Fruit fly (Drosophila melanogaster) whole organism, embryonic: ENCODE measurements around the gene CG32055.

ENCODE experiments used
- B-H1 ChIP-seq: fragments of 200-800 bp; sonication (Bioruptor generic); IDR thresholded peaks from 3 replicates; pipeline ENCODE4 v1.3.6; 2022; ENCODE audit warnings: missing biosample characterization, missing genetic modification characterization
- B-H2 ChIP-seq: fragments of 200-800 bp; sonication (Bioruptor generic); optimal IDR thresholded peaks from 2 replicates; lab custom pipeline; 2018; ENCODE audit warnings: missing biosample characterization, mild to moderate bottlenecking, missing genetic modification characterization
- CG10267 ChIP-seq: fragments of 200-800 bp; sonication (Bioruptor generic); optimal IDR thresholded peaks from 2 replicates; lab custom pipeline; 2018; ENCODE audit warnings: missing biosample characterization, mild to moderate bottlenecking, missing genetic modification characterization, moderate library complexity
- CG10565 ChIP-seq: fragments of 200-800 bp; sonication (Bioruptor generic); optimal IDR thresholded peaks from 3 replicates; lab custom pipeline; 2016; ENCODE audit warnings: missing biosample characterization, mild to moderate bottlenecking, missing genetic modification characterization
- CG13296 ChIP-seq: fragments of 200-800 bp; sonication (Bioruptor generic); optimal IDR thresholded peaks from 3 replicates; lab custom pipeline; 2018; ENCODE audit warnings: missing biosample characterization, mild to moderate bottlenecking, missing genetic modification characterization
- CG1603 ChIP-seq: fragments of 200-800 bp; sonication (Bioruptor generic); optimal IDR thresholded peaks from 2 replicates; lab custom pipeline; 2019; ENCODE audit warnings: missing biosample characterization, mild to moderate bottlenecking, missing genetic modification characterization, moderate library complexity
- CG17829 ChIP-seq: fragments of 200-800 bp; optimal IDR thresholded peaks from 2 replicates; lab custom pipeline; 2019; ENCODE audit warnings: missing biosample characterization, mild to moderate bottlenecking, missing genetic modification characterization, moderate library complexity
- CG1832 ChIP-seq: fragments of 200-800 bp; sonication (Bioruptor generic); optimal IDR thresholded peaks from 2 replicates; lab custom pipeline; 2017; ENCODE audit warnings: missing biosample characterization, mild to moderate bottlenecking, missing genetic modification characterization, inconsistent platforms
- CG2199 ChIP-seq: fragments of 200-800 bp; sonication (Bioruptor generic); IDR thresholded peaks from 3 replicates; pipeline ENCODE4 v1.3.6; 2022; ENCODE audit warnings: missing biosample characterization, missing genetic modification characterization
- CG34224 ChIP-seq: fragments of 200-800 bp; sonication (Bioruptor generic); IDR thresholded peaks from 3 replicates; pipeline ENCODE4 v1.3.6; 2022; ENCODE audit warnings: missing biosample characterization, missing genetic modification characterization; ENCODE audit not compliant: partially characterized antibody
- CG7928 ChIP-seq: fragments of 200-800 bp; sonication (Bioruptor generic); optimal IDR thresholded peaks from 2 replicates; lab custom pipeline; 2017; ENCODE audit warnings: missing biosample characterization, mild to moderate bottlenecking, missing genetic modification characterization
- CG9609 ChIP-seq: fragments of 200-800 bp; sonication (Bioruptor generic); optimal IDR thresholded peaks from 3 replicates; lab custom pipeline; 2016; ENCODE audit warnings: missing biosample characterization, missing genetic modification characterization
- Dbx ChIP-seq: fragments of 200-800 bp; sonication (Bioruptor generic); IDR thresholded peaks from 3 replicates; pipeline ENCODE4 v1.3.6; 2022; ENCODE audit warnings: missing biosample characterization, missing genetic modification characterization
- Dip3 ChIP-seq: fragments of 200-800 bp; sonication (Bioruptor generic); optimal IDR thresholded peaks from 3 replicates; lab custom pipeline; 2016; ENCODE audit warnings: missing biosample characterization, missing genetic modification characterization
- Dp ChIP-seq: fragments of 200-800 bp; sonication (Bioruptor generic); optimal IDR thresholded peaks from 2 replicates; lab custom pipeline; 2018; ENCODE audit warnings: missing biosample characterization, mild to moderate bottlenecking, missing genetic modification characterization, moderate library complexity
- Eip74EF ChIP-seq, 2 experiments: fragments of 200-800 bp in 1 of 2; fragments of >200 bp in 1 of 2; sonication (Bioruptor generic) in 1 of 2; optimal IDR thresholded peaks; 2 replicates each; lab custom pipeline; 2017 to 2019; ENCODE audit warnings: missing biosample characterization in 2 of 2, missing genetic modification characterization in 2 of 2, mild to moderate bottlenecking in 1 of 2, moderate library complexity in 1 of 2
- HLH3B ChIP-seq: fragments of 200-800 bp; sonication (Bioruptor generic); IDR thresholded peaks from 2 replicates; pipeline ENCODE4 v1.3.6; 2022; ENCODE audit warnings: missing biosample characterization, missing genetic modification characterization
- Hey ChIP-seq: fragments of 200-800 bp; sonication (Bioruptor generic); optimal IDR thresholded peaks from 3 replicates; lab custom pipeline; 2018; ENCODE audit warnings: missing biosample characterization, mild to moderate bottlenecking, missing genetic modification characterization
- Hr51 ChIP-seq, 2 experiments: fragments of 200-800 bp; sonication (Bioruptor generic); optimal IDR thresholded peaks; 2 replicates in 1 of 2; 3 replicates in 1 of 2; lab custom pipeline; 2016 to 2018; ENCODE audit warnings: missing biosample characterization in 2 of 2, missing genetic modification characterization in 2 of 2, mild to moderate bottlenecking in 1 of 2, moderate library complexity in 1 of 2
- Nf-YC ChIP-seq: fragments of 200-800 bp; optimal IDR thresholded peaks from 3 replicates; lab custom pipeline; 2019; ENCODE audit warnings: missing biosample characterization, mild to moderate bottlenecking, missing genetic modification characterization, moderate library complexity
- Pdp1 ChIP-seq, 2 experiments: fragments of 200-800 bp; sonication (Bioruptor generic); optimal IDR thresholded peaks; 3 replicates each; lab custom pipeline; 2016; ENCODE audit warnings: missing biosample characterization in 2 of 2, missing genetic modification characterization in 2 of 2, mild to moderate bottlenecking in 1 of 2, moderate library complexity in 1 of 2
- Scr ChIP-seq: fragments of 200-800 bp; sonication (Bioruptor generic); IDR thresholded peaks from 2 replicates; pipeline ENCODE4 v1.3.6; 2022; ENCODE audit warnings: missing biosample characterization, missing genetic modification characterization; ENCODE audit not compliant: partially characterized antibody
- Sox102F ChIP-seq: fragments of 200-800 bp; sonication (Bioruptor generic); optimal IDR thresholded peaks from 2 replicates; lab custom pipeline; 2018; ENCODE audit warnings: missing biosample characterization, mild to moderate bottlenecking, missing genetic modification characterization, moderate library complexity
- amos ChIP-seq: fragments of 200-800 bp; sonication (Bioruptor generic); IDR thresholded peaks from 2 replicates; pipeline ENCODE4 v1.3.6; 2022; ENCODE audit warnings: missing biosample characterization, missing genetic modification characterization; ENCODE audit not compliant: partially characterized antibody
- ap ChIP-seq: fragments of 200-800 bp; sonication (Bioruptor generic); IDR thresholded peaks from 2 replicates; pipeline ENCODE4 v1.3.6; 2022; ENCODE audit warnings: missing biosample characterization, missing genetic modification characterization
- cas ChIP-seq: fragments of 200-800 bp; sonication (Bioruptor generic); IDR thresholded peaks from 2 replicates; pipeline ENCODE4 v1.3.6; 2022; ENCODE audit warnings: missing biosample characterization, missing genetic modification characterization
- chinmo ChIP-seq: fragments of 200-800 bp; sonication (Bioruptor generic); IDR thresholded peaks from 4 replicates; pipeline ENCODE4 v1.3.6; 2022; ENCODE audit warnings: missing biosample characterization, missing genetic modification characterization; ENCODE audit not compliant: partially characterized antibody
- chm ChIP-seq: fragments of 200-800 bp; sonication (Bioruptor generic); IDR thresholded peaks from 2 replicates; pipeline ENCODE4 v1.3.6; 2022; ENCODE audit warnings: missing biosample characterization, missing genetic modification characterization
- fd64A ChIP-seq: fragments of 200-800 bp; sonication (Bioruptor generic); optimal IDR thresholded peaks from 3 replicates; lab custom pipeline; 2018; ENCODE audit warnings: missing biosample characterization, mild to moderate bottlenecking, missing genetic modification characterization
- gsb-n ChIP-seq: fragments of 200-800 bp; sonication (Bioruptor generic); optimal IDR thresholded peaks from 3 replicates; lab custom pipeline; 2018; ENCODE audit warnings: missing biosample characterization, mild to moderate bottlenecking, missing genetic modification characterization
- her ChIP-seq: fragments of 200-800 bp; sonication (Bioruptor generic); optimal IDR thresholded peaks from 2 replicates; lab custom pipeline; 2016; ENCODE audit warnings: missing biosample characterization, missing genetic modification characterization
- ind ChIP-seq: fragments of 200-800 bp; sonication (Bioruptor generic); optimal IDR thresholded peaks from 3 replicates; lab custom pipeline; 2016; ENCODE audit warnings: missing biosample characterization, missing genetic modification characterization
- kni ChIP-seq: fragments of 200-800 bp; sonication (Bioruptor generic); optimal IDR thresholded peaks from 3 replicates; lab custom pipeline; 2017; ENCODE audit warnings: mild to moderate bottlenecking, missing biosample characterization, missing genetic modification reagents, missing genetic modification characterization
- lbe ChIP-seq: fragments of 200-800 bp; sonication (Bioruptor generic); optimal IDR thresholded peaks from 2 replicates; lab custom pipeline; 2016; ENCODE audit warnings: missing biosample characterization, mild to moderate bottlenecking, missing genetic modification characterization
- luna ChIP-seq: fragments of 200-800 bp; sonication (Bioruptor generic); optimal IDR thresholded peaks from 2 replicates; lab custom pipeline; 2016; ENCODE audit warnings: missing biosample characterization, missing genetic modification characterization
- mld ChIP-seq: fragments of 200-800 bp; sonication (Bioruptor generic); IDR thresholded peaks from 3 replicates; pipeline ENCODE4 v1.3.6; 2022; ENCODE audit warnings: missing biosample characterization, missing genetic modification characterization; ENCODE audit not compliant: partially characterized antibody
- nerfin-2 ChIP-seq: fragments of 200-800 bp; sonication (Bioruptor generic); IDR thresholded peaks from 2 replicates; pipeline ENCODE4 v1.3.6; 2022; ENCODE audit warnings: missing biosample characterization, missing genetic modification characterization; ENCODE audit not compliant: partially characterized antibody
- pita ChIP-seq: fragments of 200-800 bp; sonication (Bioruptor generic); optimal IDR thresholded peaks from 2 replicates; lab custom pipeline; 2017; ENCODE audit warnings: missing biosample characterization, mild to moderate bottlenecking, missing genetic modification characterization
- prd ChIP-seq, 3 experiments: fragments of >200 bp in 2 of 3; fragments of 200-800 bp in 1 of 3; sonication (Bioruptor generic) in 1 of 3; optimal IDR thresholded peaks in 2 of 3; IDR thresholded peaks in 1 of 3; 2 replicates in 2 of 3; 3 replicates in 1 of 3; pipeline versions ENCODE4 v1.3.6 to Lab custom; 2017 to 2022; ENCODE audit warnings: missing biosample characterization in 1 of 3, missing genetic modification characterization in 1 of 3
- sc ChIP-seq, 3 experiments: fragments of >200 bp in 2 of 3; fragments of 200-800 bp in 1 of 3; sonication (Bioruptor generic) in 1 of 3; optimal IDR thresholded peaks; 2 replicates in 2 of 3; 3 replicates in 1 of 3; lab custom pipeline; 2017; ENCODE audit warnings: mild to moderate bottlenecking in 1 of 3, missing biosample characterization in 1 of 3, missing genetic modification characterization in 1 of 3, missing genetic modification reagents in 1 of 3
- shn ChIP-seq: fragments of 200-800 bp; sonication (Bioruptor generic); optimal IDR thresholded peaks from 3 replicates; lab custom pipeline; 2016; ENCODE audit warnings: missing biosample characterization, missing genetic modification characterization
- sim ChIP-seq: fragments of 200-800 bp; sonication (Bioruptor generic); IDR thresholded peaks from 2 replicates; pipeline ENCODE4 v1.3.6; 2022; ENCODE audit warnings: missing biosample characterization, missing genetic modification characterization
- so ChIP-seq: fragments of 200-800 bp; sonication (Bioruptor generic); IDR thresholded peaks from 3 replicates; pipeline ENCODE4 v1.3.6; 2022; ENCODE audit warnings: missing biosample characterization, missing genetic modification characterization
- sob ChIP-seq: fragments of 200-800 bp; sonication (Bioruptor generic); IDR thresholded peaks from 2 replicates; pipeline ENCODE4 v1.3.6; 2022; ENCODE audit warnings: missing biosample characterization, missing genetic modification characterization
- sug ChIP-seq: fragments of 200-800 bp; optimal IDR thresholded peaks from 2 replicates; lab custom pipeline; 2019; ENCODE audit warnings: missing biosample characterization, mild to moderate bottlenecking, missing genetic modification characterization, moderate library complexity
- twi ChIP-seq: fragments of 200-800 bp; optimal IDR thresholded peaks from 2 replicates; lab custom pipeline; 2019; ENCODE audit warnings: missing biosample characterization, mild to moderate bottlenecking, missing genetic modification characterization, moderate library complexity
- vvl ChIP-seq: fragments of 200-800 bp; sonication (Bioruptor generic); IDR thresholded peaks from 2 replicates; pipeline ENCODE4 v1.3.6; 2022; ENCODE audit warnings: missing biosample characterization, missing genetic modification characterization

The CG32055 gene

dm6 chr3L:10206226-10206968 lies 13.6 kb downstream of the CG32055 start (continued):
- TF ChIP-seq vvl (GFP tag; lab: Robert Waterston, UW) (peak; percentile 71; the same call in 1 of the 2 replicates), luna (no peak), prd (optimal IDR thresholded peaks at IDR 0.05; lab: Kevin White, UChicago) (no peak), prd (GFP tag; IDR thresholded peaks at IDR 0.05; lab: Robert Waterston, UW) (peak; percentile 50; the same call in 2 of the 3 replicates), HLH3B (GFP tag; lab: Robert Waterston, UW) (peak; percentile 73), Dp (GFP tag; lab: Kevin White, UChicago) (no peak), lbe (no peak), CG10565 (GFP tag; lab: Kevin White, UChicago) (no peak), CG9609 (no peak), Hr51 (GFP tag; optimal IDR thresholded peaks at IDR 0.05; lab: Kevin White, UChicago) (peak in 1 of 2 experiments; percentile 25), Pdp1 (GFP tag; optimal IDR thresholded peaks at IDR 0.05; lab: Kevin White, UChicago) (peak in 1 of 2 experiments; percentile 16), Dip3 (peak; percentile 7), ind (peak; percentile 63), B-H1 (GFP tag; lab: Robert Waterston, UW) (peak; percentile 36), nerfin-2 (no peak), CG10267 (tag; lab: Kevin White, UChicago) (peak; percentile 62), amos (GFP tag; lab: Robert Waterston, UW) (no peak), CG2199 (GFP tag; lab: Robert Waterston, UW) (no peak), Eip74EF (GFP tag; optimal IDR thresholded peaks at IDR 0.05; lab: Kevin White, UChicago) (peak in 1 of 2 experiments; percentile 81), ap (GFP tag; lab: Robert Waterston, UW) (0 out of 2 replicates have a peak, but pooled peaks have one; percentile 35), twi (tag; lab: Kevin White, UChicago) (no peak), sim (GFP tag; lab: Robert Waterston, UW) (no peak), Sox102F (GFP tag; lab: Kevin White, UChicago) (peak; percentile 75), B-H2 (no peak), fd64A (GFP tag; lab: Kevin White, UChicago) (no peak), shn (GFP tag; lab: Kevin White, UChicago) (no peak), mld (no peak), cas (GFP tag; lab: Robert Waterston, UW) (no peak), kni (peak; percentile 59), sc (optimal IDR thresholded peaks at IDR 0.05; lab: Kevin White, UChicago) (no peak), sc (GFP tag; optimal IDR thresholded peaks at IDR 0.05; lab: Kevin White, UChicago) (peak; percentile 19), CG34224 (no peak), chinmo (no peak), her (GFP tag; lab: Kevin White, UChicago) (no peak), sob (GFP tag; lab: Robert Waterston, UW) (peak; percentile 22; the same call in 1 of the 2 replicates), chm (GFP tag; lab: Robert Waterston, UW) (no peak), CG7928 (GFP tag; lab: Kevin White, UChicago) (no peak), Nf-YC (tag; lab: Kevin White, UChicago) (peak; percentile 1), Dbx (GFP tag; lab: Robert Waterston, UW) (no peak), CG17829 (tag; lab: Kevin White, UChicago) (peak; percentile 75), so (no peak), Hey (tag; lab: Kevin White, UChicago) (no peak), sug (tag; lab: Kevin White, UChicago) (no peak), pita (GFP tag; lab: Kevin White, UChicago) (no peak), Scr (no peak), CG1832 (GFP tag; lab: Kevin White, UChicago) (no peak), CG13296 (GFP tag; lab: Kevin White, UChicago) (no peak), gsb-n (peak; percentile 64), CG1603 (tag; lab: Kevin White, UChicago) (peak; percentile 44)
